Worm (Caenorhabditis elegans) whole organism, midembryonic: Measurements from ENCODE around the gene C04E6.12.

Source experiments
- T22C8.4 ChIP-seq: fragments of 200-800 bp; sonication (Bioruptor generic); IDR thresholded peaks from 2 replicates; pipeline ENCODE4 v1.3.6; 2022; ENCODE audit warnings: missing genetic modification characterization, missing compliant biosample characterization
- cog-1 ChIP-seq: sonication (generic microtip); optimal IDR thresholded peaks from 2 replicates; lab custom pipeline; 2016; ENCODE audit warnings: missing genetic modification characterization, missing compliant biosample characterization
- flt-1 ChIP-seq: fragments of 200-800 bp; sonication (Bioruptor generic); IDR thresholded peaks from 2 replicates; pipeline ENCODE4 v1.3.6; 2022; ENCODE audit warnings: missing genetic modification characterization, missing compliant biosample characterization
- klf-2 ChIP-seq: fragments of 200-800 bp; sonication (Bioruptor generic); conservative IDR thresholded peaks from 2 replicates; pipeline ENCODE4 v1.3.6; 2022; ENCODE audit warnings: missing genetic modification reagents, missing genetic modification characterization, missing compliant biosample characterization
- med-1 ChIP-seq: sonication (generic microtip); optimal IDR thresholded peaks from 2 replicates; lab custom pipeline; 2017; ENCODE audit warnings: missing genetic modification characterization, mild to moderate bottlenecking, missing compliant biosample characterization, antibody characterized with exemption, missing genetic modification reagents; ENCODE audit not compliant: insufficient read depth
- ref-1 ChIP-seq: fragments of 200-800 bp; sonication (Bioruptor generic); conservative IDR thresholded peaks from 2 replicates; pipeline ENCODE4 v1.3.6; 2022; ENCODE audit warnings: missing genetic modification reagents, missing genetic modification characterization, missing compliant biosample characterization
- tab-1 ChIP-seq: fragments of 200-800 bp; sonication (Bioruptor generic); IDR thresholded peaks from 2 replicates; pipeline ENCODE4 v1.3.6; 2022; ENCODE audit warnings: missing genetic modification characterization, missing compliant biosample characterization
- ztf-23 ChIP-seq: fragments of 200-800 bp; sonication (Bioruptor generic); IDR thresholded peaks from 2 replicates; pipeline ENCODE4 v1.3.6; 2022; ENCODE audit warnings: missing genetic modification reagents, missing genetic modification characterization, missing compliant biosample characterization
- ztf-29 ChIP-seq: fragments of 200-800 bp; sonication (Bioruptor generic); IDR thresholded peaks from 2 replicates; pipeline ENCODE4 v1.3.6; 2022; ENCODE audit warnings: missing genetic modification reagents, missing genetic modification characterization, missing compliant biosample characterization

C04E6.12 gene

DNA sequence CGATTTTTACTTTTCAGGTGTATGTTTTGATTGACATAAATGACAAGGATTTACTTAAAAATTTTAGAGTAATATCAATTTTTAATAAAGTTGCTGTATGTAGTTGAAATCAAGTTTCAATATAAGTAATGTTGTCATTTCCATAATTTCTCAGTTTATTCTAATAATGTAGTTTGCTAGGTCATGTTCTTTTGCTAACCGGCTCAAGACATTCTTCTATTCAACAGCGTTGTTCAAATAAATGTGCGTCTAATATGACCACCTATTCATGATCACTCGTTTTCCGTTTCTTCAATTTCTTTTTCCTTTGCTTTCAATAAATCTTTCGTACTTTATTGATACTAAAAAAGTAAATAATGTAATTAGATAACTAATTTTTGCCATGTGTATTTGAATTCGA is 39.7 kb downstream of the C04E6.12 start, which contains the start of gene C02G6.3:
C02G6.3 (plus strand) TSS at position 301 of the 400 bp plus-strand sequence.
- no peak for TF ChIP-seq ztf-29 (GFP tag; lab: Robert Waterston, UW)

DNA sequence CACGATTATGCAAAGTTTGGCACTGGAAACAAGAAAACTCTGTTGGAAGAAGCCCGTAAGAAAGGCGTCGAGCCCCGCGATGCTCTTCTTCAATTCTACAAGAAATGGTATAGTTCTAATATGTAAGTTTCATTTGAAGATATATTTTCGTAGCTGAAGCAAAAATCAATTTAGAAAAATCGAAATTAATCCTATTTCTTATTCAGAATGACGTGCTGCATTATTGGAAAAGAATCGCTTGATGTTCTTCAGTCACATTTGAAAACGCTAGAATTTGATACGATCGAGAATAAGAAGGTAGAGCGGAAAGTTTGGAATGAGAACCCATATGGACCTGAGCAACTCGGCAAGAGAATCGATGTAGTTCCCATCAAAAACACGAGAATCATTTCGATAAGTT is 42.8 kb downstream of the C04E6.12 start:
- no peak for TF ChIP-seq tab-1 (GFP tag; lab: Robert Waterston, UW)
- no peak for TF ChIP-seq cog-1 (tag; lab: Kevin White, UChicago)
- no peak for TF ChIP-seq T22C8.4
- no peak for TF ChIP-seq ref-1
- no peak for TF ChIP-seq med-1 (GFP tag; lab: Kevin White, UChicago)
- TF ChIP-seq flt-1 (GFP tag; lab: Robert Waterston, UW): no peak
- no peak for TF ChIP-seq klf-2 (GFP tag; lab: Robert Waterston, UW)
- no peak for TF ChIP-seq ztf-23 (GFP tag; lab: Robert Waterston, UW)
- no peak for TF ChIP-seq ztf-29 (GFP tag; lab: Robert Waterston, UW)

DNA sequence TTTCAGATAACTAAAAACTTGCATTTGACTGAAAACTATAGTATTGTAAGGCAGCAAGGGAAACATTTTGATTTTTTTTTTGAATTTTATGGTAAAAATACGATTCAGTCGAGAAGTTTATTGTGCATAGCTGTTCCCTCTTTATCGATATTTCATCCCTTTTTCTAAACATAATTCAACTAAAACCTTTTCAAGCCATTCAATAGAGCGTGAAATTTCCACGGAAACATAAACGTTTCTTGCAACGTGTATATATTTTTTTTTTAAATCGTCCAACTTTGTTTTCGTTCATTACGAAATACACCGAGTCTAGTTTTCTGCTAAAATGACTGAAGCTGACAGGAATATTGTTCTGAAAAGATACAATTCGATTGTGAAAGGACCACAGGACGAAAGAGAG is 48.0 kb downstream of the C04E6.12 start, which contains the start of gene C02G6.2:
C02G6.2 (plus strand) TSS at position 301 of the 400 bp plus-strand sequence.
- no peak for TF ChIP-seq tab-1 (GFP tag; lab: Robert Waterston, UW)
- no peak for TF ChIP-seq T22C8.4
- no peak for TF ChIP-seq ztf-23 (GFP tag; lab: Robert Waterston, UW)
- TF ChIP-seq klf-2 (GFP tag; lab: Robert Waterston, UW): no peak

DNA sequence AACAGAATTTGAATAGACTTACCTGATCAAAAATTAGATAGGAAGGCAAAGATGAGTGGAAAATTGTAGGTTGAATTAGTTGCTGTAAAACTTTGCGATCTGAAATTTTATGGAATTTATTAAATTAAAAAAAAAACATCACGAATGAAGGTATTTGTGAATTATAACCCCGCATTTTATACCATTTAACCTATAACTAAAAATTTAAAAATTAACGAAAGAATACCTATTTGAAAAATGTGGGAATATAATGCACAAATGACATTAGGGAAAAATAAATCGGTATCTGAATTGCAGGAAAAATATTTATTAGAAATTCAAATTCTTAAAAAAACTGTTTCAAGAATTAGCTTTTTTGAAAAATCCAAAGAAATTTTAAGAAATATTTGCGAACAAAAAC is 50.6 kb downstream of the C04E6.12 start, which contains the start of gene F26F12.4:
F26F12.4 (minus strand) TSS at position 101 of the 400 bp plus-strand sequence.
- TF ChIP-seq ztf-23 (GFP tag; lab: Robert Waterston, UW) (no peak), tab-1 (GFP tag; lab: Robert Waterston, UW) (no peak), ztf-29 (GFP tag; lab: Robert Waterston, UW) (no peak), med-1 (GFP tag; lab: Kevin White, UChicago) (no peak), klf-2 (GFP tag; lab: Robert Waterston, UW) (no peak), T22C8.4 (no peak), ref-1 (no peak), flt-1 (GFP tag; lab: Robert Waterston, UW) (no peak), cog-1 (tag; lab: Kevin White, UChicago) (no peak)
